Worm (Caenorhabditis elegans): ENCODE data around the gene T07C4.12.

- TF ChIP-seq fkh-10 (GFP tag; optimal IDR thresholded peaks at IDR 0.05), result no peak
- no peak for TF ChIP-seq nhr-77 (tag; optimal IDR thresholded peaks at IDR 0.05)
Measured at ce11 chrIII:10305295-10305694, 27.2 kb downstream of the T07C4.12 start.
